Worm (Caenorhabditis elegans) whole organism, L3 larva: ENCODE results near the gene sws-1.
A peak's percentile ranks its signal among the peaks of the same experiment; 100 is the strongest.

Experiments used
- R02D3.7 ChIP-seq: fragments of 150-350 bp; optimal IDR thresholded peaks from 2 replicates; lab custom pipeline; 2014; ENCODE audit warnings: missing biosample characterization, missing genetic modification characterization
- aly-2 ChIP-seq: fragments of 150-350 bp; optimal IDR thresholded peaks from 2 replicates; lab custom pipeline; 2014; ENCODE audit warnings: missing biosample characterization, missing genetic modification characterization
- ama-1 ChIP-seq: fragments of 150-350 bp; optimal IDR thresholded peaks from 2 replicates; lab custom pipeline; 2018
- ceh-16 ChIP-seq: sonication (generic microtip); optimal IDR thresholded peaks from 2 replicates; lab custom pipeline; 2017; ENCODE audit warnings: missing biosample characterization, missing genetic modification characterization
- ceh-28 ChIP-seq: fragments of 150-350 bp; optimal IDR thresholded peaks from 2 replicates; lab custom pipeline; 2014; ENCODE audit warnings: missing biosample characterization, missing genetic modification reagents, missing genetic modification characterization
- ceh-82 ChIP-seq: fragments of 150-350 bp; optimal IDR thresholded peaks from 2 replicates; lab custom pipeline; 2014; ENCODE audit warnings: missing biosample characterization, missing genetic modification characterization
- ceh-9 ChIP-seq: sonication (generic microtip); optimal IDR thresholded peaks from 2 replicates; lab custom pipeline; 2018; ENCODE audit warnings: missing biosample characterization, missing genetic modification characterization
- daf-12 ChIP-seq: fragments of 150-350 bp; optimal IDR thresholded peaks from 2 replicates; lab custom pipeline; 2014; ENCODE audit warnings: missing biosample characterization, missing genetic modification reagents, missing genetic modification characterization
- egl-5 ChIP-seq: fragments of 150-350 bp; optimal IDR thresholded peaks from 2 replicates; lab custom pipeline; 2017; ENCODE audit warnings: missing biosample characterization, missing genetic modification reagents, missing genetic modification characterization, inconsistent platforms
- elt-1 ChIP-seq: fragments of 150-350 bp; optimal IDR thresholded peaks from 2 replicates; lab custom pipeline; 2014; ENCODE audit warnings: missing biosample characterization, missing genetic modification characterization
- elt-2 ChIP-seq: sonication (generic microtip); optimal IDR thresholded peaks from 2 replicates; lab custom pipeline; 2016; ENCODE audit warnings: missing genetic modification reagents, mild to moderate bottlenecking, missing genetic modification characterization, missing compliant biosample characterization
- elt-3 ChIP-seq, 3 experiments: fragments of 150-350 bp in 1 of 3; sonication (generic microtip) in 2 of 3; optimal IDR thresholded peaks; 2 replicates in 2 of 3; 4 replicates in 1 of 3; lab custom pipeline; 2014 to 2017; ENCODE audit warnings: missing biosample characterization in 3 of 3, missing genetic modification characterization in 3 of 3
- eor-1 ChIP-seq, 2 experiments: fragments of 150-350 bp; optimal IDR thresholded peaks; 2 replicates each; lab custom pipeline; 2014 to 2018; ENCODE audit warnings: missing biosample characterization in 2 of 2, missing genetic modification characterization in 2 of 2
- fkh-10 ChIP-seq: sonication (generic microtip); optimal IDR thresholded peaks from 2 replicates; lab custom pipeline; 2017; ENCODE audit warnings: missing biosample characterization, missing genetic modification reagents, missing genetic modification characterization
- hmg-11 ChIP-seq: sonication (generic microtip); optimal IDR thresholded peaks from 2 replicates; lab custom pipeline; 2016; ENCODE audit warnings: missing genetic modification characterization, missing compliant biosample characterization
- jun-1 ChIP-seq: fragments of 150-350 bp; optimal IDR thresholded peaks from 2 replicates; lab custom pipeline; 2014; ENCODE audit warnings: missing biosample characterization, missing genetic modification reagents, missing genetic modification characterization
- lin-15B ChIP-seq: fragments of 150-350 bp; optimal IDR thresholded peaks from 2 replicates; lab custom pipeline; 2014; ENCODE audit warnings: missing biosample characterization, missing genetic modification characterization
- lin-39 ChIP-seq: fragments of 150-350 bp; optimal IDR thresholded peaks from 2 replicates; lab custom pipeline; 2018; ENCODE audit warnings: missing biosample characterization, missing genetic modification reagents, missing genetic modification characterization
- lsy-12 ChIP-seq: sonication (generic microtip); optimal IDR thresholded peaks from 2 replicates; lab custom pipeline; 2016; ENCODE audit warnings: mild to moderate bottlenecking, missing genetic modification characterization, missing compliant biosample characterization
- mdl-1 ChIP-seq: fragments of 150-350 bp; optimal IDR thresholded peaks from 2 replicates; lab custom pipeline; 2014; ENCODE audit warnings: missing biosample characterization, missing genetic modification characterization
- mml-1 ChIP-seq: fragments of 150-350 bp; sonication (generic microtip); optimal IDR thresholded peaks from 3 replicates; lab custom pipeline; 2014; ENCODE audit warnings: missing biosample characterization, missing genetic modification characterization
- nfya-1 ChIP-seq: sonication (generic microtip); optimal IDR thresholded peaks from 2 replicates; lab custom pipeline; 2017; ENCODE audit warnings: missing genetic modification characterization, mild to moderate bottlenecking, missing compliant biosample characterization, antibody characterized with exemption, moderate library complexity; ENCODE audit not compliant: insufficient read depth
- nhr-11 ChIP-seq: fragments of 150-350 bp; optimal IDR thresholded peaks from 2 replicates; lab custom pipeline; 2014; ENCODE audit warnings: missing biosample characterization, missing genetic modification characterization
- nhr-23 ChIP-seq: fragments of 150-350 bp; optimal IDR thresholded peaks from 2 replicates; lab custom pipeline; 2014; ENCODE audit warnings: missing biosample characterization, missing genetic modification reagents, missing genetic modification characterization
- nhr-25 ChIP-seq: sonication (generic microtip); optimal IDR thresholded peaks from 2 replicates; lab custom pipeline; 2017; ENCODE audit warnings: missing biosample characterization, missing genetic modification characterization
- nhr-28 ChIP-seq: fragments of 150-350 bp; optimal IDR thresholded peaks from 2 replicates; lab custom pipeline; 2014; ENCODE audit warnings: missing biosample characterization, missing genetic modification characterization
- nhr-43 ChIP-seq: sonication (generic microtip); optimal IDR thresholded peaks from 2 replicates; lab custom pipeline; 2016; ENCODE audit warnings: mild to moderate bottlenecking, missing genetic modification characterization, missing compliant biosample characterization; ENCODE audit not compliant: poor library complexity, severe bottlenecking
- nhr-67 ChIP-seq: fragments of 150-350 bp; optimal IDR thresholded peaks from 2 replicates; lab custom pipeline; 2014; ENCODE audit warnings: missing biosample characterization, missing genetic modification characterization
- nhr-76 ChIP-seq: fragments of 150-350 bp; sonication (generic microtip); optimal IDR thresholded peaks from 5 replicates; lab custom pipeline; 2014; ENCODE audit warnings: missing biosample characterization, missing genetic modification characterization
- nhr-77 ChIP-seq: fragments of 150-350 bp; optimal IDR thresholded peaks from 2 replicates; lab custom pipeline; 2014; ENCODE audit warnings: missing biosample characterization, missing genetic modification characterization
- pha-4 ChIP-seq: fragments of 150-350 bp; optimal IDR thresholded peaks from 2 replicates; lab custom pipeline; 2014; ENCODE audit warnings: missing biosample characterization, missing genetic modification reagents, missing genetic modification characterization
- pqm-1 ChIP-seq: fragments of 150-350 bp; optimal IDR thresholded peaks from 2 replicates; lab custom pipeline; 2017; ENCODE audit warnings: missing biosample characterization, missing genetic modification characterization, inconsistent platforms
- tbx-2 ChIP-seq: sonication (generic microtip); optimal IDR thresholded peaks from 2 replicates; lab custom pipeline; 2016; ENCODE audit warnings: mild to moderate bottlenecking, missing genetic modification characterization, missing compliant biosample characterization
- zag-1 ChIP-seq: fragments of 150-350 bp; optimal IDR thresholded peaks from 2 replicates; lab custom pipeline; 2014; ENCODE audit warnings: missing biosample characterization, missing genetic modification characterization
- ztf-11 ChIP-seq: fragments of 150-350 bp; optimal IDR thresholded peaks from 2 replicates; lab custom pipeline; 2014; ENCODE audit warnings: missing biosample characterization, missing genetic modification characterization
- ztf-4 ChIP-seq: fragments of 150-350 bp; optimal IDR thresholded peaks from 2 replicates; lab custom pipeline; 2014; ENCODE audit warnings: missing biosample characterization, missing genetic modification characterization

sws-1 gene

ce11 chrV:18993535-18993990 lies 12.3 kb upstream of the sws-1 start, which contains the start of gene gtf-2F2:
Gene gtf-2F2 (plus strand): TSS chrV:18993940.
- peak; percentile 94 for TF ChIP-seq ceh-28 (tag; lab: Kevin White, UChicago)
- TF ChIP-seq R02D3.7 (tag; lab: Kevin White, UChicago) = no peak
- TF ChIP-seq ceh-9 (tag; lab: Kevin White, UChicago) = no peak

DNA sequence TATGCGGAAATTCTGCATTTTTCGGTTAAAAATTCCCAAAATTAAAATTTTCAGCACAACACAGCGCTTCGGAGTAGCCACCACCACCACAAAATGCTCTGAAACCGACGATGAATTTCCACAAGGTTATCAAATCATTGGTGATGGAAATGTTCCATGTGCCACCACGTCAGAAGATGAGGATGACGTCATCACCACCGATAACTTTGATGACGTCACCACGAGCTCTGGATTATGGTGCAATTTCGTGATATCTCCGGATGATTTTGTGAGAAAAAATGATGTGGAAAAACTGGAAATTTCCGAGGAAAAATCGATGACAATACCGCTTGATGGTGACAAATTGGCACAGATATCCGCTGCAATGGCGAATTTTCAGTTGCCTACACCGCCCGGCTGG lies 11.7 kb upstream of the sws-1 start:
- TF ChIP-seq R02D3.7 (tag; lab: Kevin White, UChicago) (no peak), elt-3 (tag; optimal IDR thresholded peaks at IDR 0.05; lab: Kevin White, UChicago) (no peak), lsy-12 (tag; lab: Kevin White, UChicago) (no peak), fkh-10 (no peak), pqm-1 (tag; lab: Kevin White, UChicago) (no peak), ceh-16 (tag; lab: Kevin White, UChicago) (no peak), zag-1 (tag; lab: Kevin White, UChicago) (no peak), ceh-28 (tag; lab: Kevin White, UChicago) (no peak)

DNA sequence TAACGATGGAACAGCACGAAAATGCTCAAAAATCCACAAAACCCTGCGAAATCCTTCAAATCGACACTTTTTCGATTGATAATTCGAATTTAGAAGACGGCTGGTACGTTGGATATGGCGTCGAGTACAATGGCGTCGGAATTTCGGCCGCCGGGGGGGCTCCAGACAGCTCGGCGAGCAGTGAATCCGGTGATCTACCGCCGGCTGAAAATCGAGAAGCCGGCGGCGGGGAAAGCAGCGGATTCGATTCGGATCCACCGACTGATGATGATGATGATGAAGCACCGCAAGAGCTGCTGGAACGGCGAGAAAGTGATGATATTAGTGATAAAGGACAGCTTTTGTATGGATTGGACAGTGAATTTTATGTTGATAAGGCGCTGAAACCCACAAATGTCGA lies 9.7 kb upstream of the sws-1 start:
- TF ChIP-seq pqm-1 (tag; lab: Kevin White, UChicago) (no peak), nhr-77 (tag; lab: Kevin White, UChicago) (no peak), daf-12 (tag; lab: Kevin White, UChicago) (no peak), elt-3 (tag; optimal IDR thresholded peaks at IDR 0.05; lab: Kevin White, UChicago) (no peak)

DNA sequence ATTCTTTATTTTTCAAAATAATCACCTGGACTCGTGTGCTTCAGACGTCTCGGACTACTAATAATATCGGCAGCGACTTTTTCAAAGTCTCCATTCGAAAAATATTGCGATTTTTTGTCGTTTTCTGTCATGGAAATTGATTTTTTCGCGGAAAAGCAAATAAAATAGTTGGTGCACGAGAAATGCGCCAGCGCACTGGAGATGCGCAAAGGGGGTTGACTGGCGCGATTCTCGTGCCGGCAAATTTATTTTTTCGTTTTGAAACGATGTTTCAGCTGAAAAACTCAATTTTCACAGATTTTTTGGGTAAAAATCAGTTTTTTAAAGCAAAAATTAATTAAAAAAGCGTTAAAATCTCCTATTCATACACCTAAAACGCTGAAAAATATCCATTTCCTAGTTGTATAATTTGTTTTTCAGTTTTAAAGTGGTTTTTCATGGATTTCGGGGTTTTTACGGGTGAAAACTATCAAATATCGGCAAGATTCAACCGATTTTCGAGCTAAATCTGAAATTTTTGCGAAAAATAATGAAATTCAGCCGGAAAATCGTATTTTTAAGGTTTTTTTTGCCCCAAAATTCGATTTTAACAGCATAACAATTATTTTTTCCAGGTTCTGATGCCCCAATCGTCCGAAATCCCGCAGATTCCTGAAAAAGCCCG lies 9.1 kb upstream of the sws-1 start, which contains the start of the genes reps-1 and Y39B6A.37:
Gene reps-1, minus strand, starts transcription at position 263 of the 664 bp plus-strand sequence.
Gene Y39B6A.37, plus strand, starts transcription at position 614 of the 664 bp plus-strand sequence.
- TF ChIP-seq pha-4 (tag; lab: Kevin White, UChicago) = peak; percentile 74
- TF ChIP-seq nhr-43 = peak; percentile 38
- TF ChIP-seq nfya-1 (tag; lab: Kevin White, UChicago) = peak; percentile 58
- no peak for TF ChIP-seq elt-3 (tag; optimal IDR thresholded peaks at IDR 0.05; lab: Kevin White, UChicago)
- peak; percentile 10 for TF ChIP-seq jun-1
- peak; percentile 28 for TF ChIP-seq egl-5 (tag; lab: Kevin White, UChicago)
- no peak for TF ChIP-seq elt-1 (tag; lab: Kevin White, UChicago)
- TF ChIP-seq nhr-67 = no peak
- no peak for TF ChIP-seq ztf-4 (tag; lab: Kevin White, UChicago)
- TF ChIP-seq zag-1 (tag; lab: Kevin White, UChicago) = no peak
- TF ChIP-seq aly-2 (tag; lab: Kevin White, UChicago) = no peak
- TF ChIP-seq pqm-1 (tag; lab: Kevin White, UChicago) = no peak
- TF ChIP-seq ama-1 (lab: Kevin White, UChicago) = no peak
- TF ChIP-seq lin-15B = peak; percentile 61
- TF ChIP-seq ceh-28 (tag; lab: Kevin White, UChicago) = peak; percentile 54
- no peak for TF ChIP-seq eor-1 (tag; optimal IDR thresholded peaks at IDR 0.05; lab: Kevin White, UChicago)
- TF ChIP-seq nhr-76 (tag; lab: Kevin White, UChicago) = no peak
- TF ChIP-seq mml-1 (tag; lab: Kevin White, UChicago) = no peak
- no peak for TF ChIP-seq ztf-11
- no peak for TF ChIP-seq lsy-12 (tag; lab: Kevin White, UChicago)
- TF ChIP-seq nhr-25 (tag; lab: Kevin White, UChicago) = peak; percentile 54
- TF ChIP-seq hmg-11 (tag; lab: Kevin White, UChicago) = peak; percentile 61
- peak; percentile 49 for TF ChIP-seq lin-39 (tag; lab: Kevin White, UChicago)
- TF ChIP-seq elt-2 (tag; lab: Kevin White, UChicago) = peak; percentile 33
- TF ChIP-seq ceh-9 (tag; lab: Kevin White, UChicago) = no peak
- peak; percentile 51 for TF ChIP-seq R02D3.7 (tag; lab: Kevin White, UChicago)
- no peak for TF ChIP-seq daf-12 (tag; lab: Kevin White, UChicago)
- no peak for TF ChIP-seq nhr-28
- no peak for TF ChIP-seq mdl-1 (tag; lab: Kevin White, UChicago)
- peak; percentile 35 for TF ChIP-seq tbx-2 (tag; lab: Kevin White, UChicago)
- TF ChIP-seq ceh-82 = no peak
- TF ChIP-seq fkh-10 = peak; percentile 2
- TF ChIP-seq nhr-11 (tag; lab: Kevin White, UChicago) = no peak
- peak; percentile 63 for TF ChIP-seq nhr-23
- TF ChIP-seq, all 47 proteins: peak for 15
